Worm (Caenorhabditis elegans) whole organism, midembryonic: ENCODE results near the gene T05C12.4.

Experiments
- T22C8.4 ChIP-seq: fragments of 200-800 bp; sonication (Bioruptor generic); IDR thresholded peaks from 2 replicates; pipeline ENCODE4 v1.3.6; 2022; ENCODE audit warnings: missing genetic modification characterization, missing compliant biosample characterization
- cog-1 ChIP-seq: sonication (generic microtip); optimal IDR thresholded peaks from 2 replicates; lab custom pipeline; 2016; ENCODE audit warnings: missing genetic modification characterization, missing compliant biosample characterization
- flt-1 ChIP-seq: fragments of 200-800 bp; sonication (Bioruptor generic); IDR thresholded peaks from 2 replicates; pipeline ENCODE4 v1.3.6; 2022; ENCODE audit warnings: missing genetic modification characterization, missing compliant biosample characterization
- klf-2 ChIP-seq: fragments of 200-800 bp; sonication (Bioruptor generic); conservative IDR thresholded peaks from 2 replicates; pipeline ENCODE4 v1.3.6; 2022; ENCODE audit warnings: missing genetic modification reagents, missing genetic modification characterization, missing compliant biosample characterization
- med-1 ChIP-seq: sonication (generic microtip); optimal IDR thresholded peaks from 2 replicates; lab custom pipeline; 2017; ENCODE audit warnings: missing genetic modification characterization, mild to moderate bottlenecking, missing compliant biosample characterization, antibody characterized with exemption, missing genetic modification reagents; ENCODE audit not compliant: insufficient read depth
- ref-1 ChIP-seq: fragments of 200-800 bp; sonication (Bioruptor generic); conservative IDR thresholded peaks from 2 replicates; pipeline ENCODE4 v1.3.6; 2022; ENCODE audit warnings: missing genetic modification reagents, missing genetic modification characterization, missing compliant biosample characterization
- tab-1 ChIP-seq: fragments of 200-800 bp; sonication (Bioruptor generic); IDR thresholded peaks from 2 replicates; pipeline ENCODE4 v1.3.6; 2022; ENCODE audit warnings: missing genetic modification characterization, missing compliant biosample characterization
- ztf-23 ChIP-seq: fragments of 200-800 bp; sonication (Bioruptor generic); IDR thresholded peaks from 2 replicates; pipeline ENCODE4 v1.3.6; 2022; ENCODE audit warnings: missing genetic modification reagents, missing genetic modification characterization, missing compliant biosample characterization
- ztf-29 ChIP-seq: fragments of 200-800 bp; sonication (Bioruptor generic); IDR thresholded peaks from 2 replicates; pipeline ENCODE4 v1.3.6; 2022; ENCODE audit warnings: missing genetic modification reagents, missing genetic modification characterization, missing compliant biosample characterization

T05C12.4 gene

ce11 chrII:8193126-8193525 is 12.9 kb upstream of the T05C12.4 start, which contains the start of gene T05C12.9:
Gene T05C12.9 (minus strand): TSS chrII:8193226.
- TF ChIP-seq ztf-29 (GFP tag; lab: Robert Waterston, UW) (no peak), med-1 (GFP tag; lab: Kevin White, UChicago) (no peak), flt-1 (GFP tag; lab: Robert Waterston, UW) (no peak), tab-1 (GFP tag; lab: Robert Waterston, UW) (no peak), T22C8.4 (GFP tag; lab: Robert Waterston, UW) (no peak), cog-1 (tag; lab: Kevin White, UChicago) (no peak), ztf-23 (GFP tag; lab: Robert Waterston, UW) (no peak), klf-2 (GFP tag; lab: Robert Waterston, UW) (no peak), ref-1 (GFP tag; lab: Robert Waterston, UW) (no peak)

ce11 chrII:8190455-8190854 is 10.3 kb upstream of the T05C12.4 start, which contains the start of gene T05C12.8:
Gene T05C12.8 (minus strand): TSS chrII:8190555.
- TF ChIP-seq tab-1 (GFP tag; lab: Robert Waterston, UW) = no peak
- no peak for TF ChIP-seq cog-1 (tag; lab: Kevin White, UChicago)
- TF ChIP-seq klf-2 (GFP tag; lab: Robert Waterston, UW) = no peak

- TF ChIP-seq ref-1 (GFP tag; lab: Robert Waterston, UW) (no peak), flt-1 (GFP tag; lab: Robert Waterston, UW) (no peak), cog-1 (tag; lab: Kevin White, UChicago) (no peak), ztf-23 (GFP tag; lab: Robert Waterston, UW) (no peak), klf-2 (GFP tag; lab: Robert Waterston, UW) (no peak), tab-1 (GFP tag; lab: Robert Waterston, UW) (no peak), T22C8.4 (GFP tag; lab: Robert Waterston, UW) (no peak), ztf-29 (GFP tag; lab: Robert Waterston, UW) (no peak), med-1 (GFP tag; lab: Kevin White, UChicago) (no peak)
Measured at ce11 chrII:8187516-8187915, 7.3 kb upstream of the T05C12.4 start.

ce11 chrII:8185016-8185493 is 4.9 kb upstream of the T05C12.4 start, which contains the start of the genes mig-5 and cct-1:
Gene mig-5 (minus strand): TSS chrII:8185023.
Gene cct-1 (plus strand): TSS chrII:8185443.
- no peak for TF ChIP-seq ref-1 (GFP tag; lab: Robert Waterston, UW)
- no peak for TF ChIP-seq T22C8.4 (GFP tag; lab: Robert Waterston, UW)
- TF ChIP-seq tab-1 (GFP tag; lab: Robert Waterston, UW) = no peak
- TF ChIP-seq flt-1 (GFP tag; lab: Robert Waterston, UW) = peak; percentile 71
- TF ChIP-seq ztf-29 (GFP tag; lab: Robert Waterston, UW) = no peak
- TF ChIP-seq cog-1 (tag; lab: Kevin White, UChicago) = peak; percentile 84
- no peak for TF ChIP-seq med-1 (GFP tag; lab: Kevin White, UChicago)
- TF ChIP-seq klf-2 (GFP tag; lab: Robert Waterston, UW) = no peak

ce11 chrII:8181437-8181836 is 1.3 kb upstream of the T05C12.4 start, which contains the start of gene dylt-3:
Gene dylt-3 (plus strand): TSS chrII:8181737.
- TF ChIP-seq ztf-29 (GFP tag; lab: Robert Waterston, UW) = no peak
- no peak for TF ChIP-seq flt-1 (GFP tag; lab: Robert Waterston, UW)
- no peak for TF ChIP-seq ztf-23 (GFP tag; lab: Robert Waterston, UW)
- no peak for TF ChIP-seq tab-1 (GFP tag; lab: Robert Waterston, UW)
- TF ChIP-seq cog-1 (tag; lab: Kevin White, UChicago) = no peak
- TF ChIP-seq med-1 (GFP tag; lab: Kevin White, UChicago) = no peak
- no peak for TF ChIP-seq ref-1 (GFP tag; lab: Robert Waterston, UW)
- TF ChIP-seq klf-2 (GFP tag; lab: Robert Waterston, UW) = no peak

- TF ChIP-seq cog-1 (tag; lab: Kevin White, UChicago) = no peak
- TF ChIP-seq flt-1 (GFP tag; lab: Robert Waterston, UW) = no peak
- no peak for TF ChIP-seq T22C8.4 (GFP tag; lab: Robert Waterston, UW)
- TF ChIP-seq tab-1 (GFP tag; lab: Robert Waterston, UW) = no peak
Measured at ce11 chrII:8178614-8179013, 1.6 kb downstream of the T05C12.4 start.

- no peak for TF ChIP-seq T22C8.4 (GFP tag; lab: Robert Waterston, UW)
- no peak for TF ChIP-seq klf-2 (GFP tag; lab: Robert Waterston, UW)
- no peak for TF ChIP-seq flt-1 (GFP tag; lab: Robert Waterston, UW)
- no peak for TF ChIP-seq ztf-23 (GFP tag; lab: Robert Waterston, UW)
- no peak for TF ChIP-seq tab-1 (GFP tag; lab: Robert Waterston, UW)
- no peak for TF ChIP-seq med-1 (GFP tag; lab: Kevin White, UChicago)
- TF ChIP-seq ztf-29 (GFP tag; lab: Robert Waterston, UW) = no peak
- no peak for TF ChIP-seq ref-1 (GFP tag; lab: Robert Waterston, UW)
- no peak for TF ChIP-seq cog-1 (tag; lab: Kevin White, UChicago)
Measured at ce11 chrII:8177095-8177494, 3.1 kb downstream of the T05C12.4 start, which contains the start of gene acr-14. Gene acr-14 (minus strand): TSS chrII:8177195.

- TF ChIP-seq ref-1 (GFP tag; lab: Robert Waterston, UW) (no peak), tab-1 (GFP tag; lab: Robert Waterston, UW) (no peak), T22C8.4 (GFP tag; lab: Robert Waterston, UW) (no peak), ztf-29 (GFP tag; lab: Robert Waterston, UW) (no peak), ztf-23 (GFP tag; lab: Robert Waterston, UW) (no peak), cog-1 (tag; lab: Kevin White, UChicago) (no peak), klf-2 (GFP tag; lab: Robert Waterston, UW) (no peak), flt-1 (GFP tag; lab: Robert Waterston, UW) (no peak), med-1 (GFP tag; lab: Kevin White, UChicago) (no peak)
Measured at ce11 chrII:8174148-8174547, 6.0 kb downstream of the T05C12.4 start.

- TF ChIP-seq klf-2 (GFP tag; lab: Robert Waterston, UW) = no peak
- no peak for TF ChIP-seq med-1 (GFP tag; lab: Kevin White, UChicago)
- TF ChIP-seq T22C8.4 (GFP tag; lab: Robert Waterston, UW) = no peak
- TF ChIP-seq ref-1 (GFP tag; lab: Robert Waterston, UW) = no peak
- no peak for TF ChIP-seq ztf-23 (GFP tag; lab: Robert Waterston, UW)
- no peak for TF ChIP-seq tab-1 (GFP tag; lab: Robert Waterston, UW)
- no peak for TF ChIP-seq cog-1 (tag; lab: Kevin White, UChicago)
- no peak for TF ChIP-seq flt-1 (GFP tag; lab: Robert Waterston, UW)
- no peak for TF ChIP-seq ztf-29 (GFP tag; lab: Robert Waterston, UW)
Measured at ce11 chrII:8173449-8173848, 6.7 kb downstream of the T05C12.4 start, which contains the start of the genes decr-1.3 and T05C12.1. Gene decr-1.3 (minus strand): TSS chrII:8173549. Gene T05C12.1 (plus strand): TSS chrII:8173680.
